Fruit fly (Drosophila melanogaster): ENCODE measurements around the gene FucTD.

dm6 chr3L:1402152-1402551, 13.9 kb upstream of the FucTD start:
- TF ChIP-seq insv (optimal IDR thresholded peaks at IDR 0.05) (no peak), h (optimal IDR thresholded peaks at IDR 0.05) (no peak), psq (optimal IDR thresholded peaks at IDR 0.05) (no peak), Myc (optimal IDR thresholded peaks at IDR 0.05) (no peak), ttk (optimal IDR thresholded peaks at IDR 0.05) (no peak)
